Worm (Caenorhabditis elegans) whole organism, midembryonic: ENCODE data around the gene K09F6.15.
"Not testable (repeated sequence)": the region's sequence is repeated elsewhere in the genome, so short reads cannot be mapped to it uniquely, and the experiment has no call there.

Source experiments
- T22C8.4 ChIP-seq: fragments of 200-800 bp; sonication (Bioruptor generic); IDR thresholded peaks from 2 replicates; pipeline ENCODE4 v1.3.6; 2022; ENCODE audit warnings: missing genetic modification characterization, missing compliant biosample characterization
- cog-1 ChIP-seq: sonication (generic microtip); optimal IDR thresholded peaks from 2 replicates; lab custom pipeline; 2016; ENCODE audit warnings: missing genetic modification characterization, missing compliant biosample characterization
- flt-1 ChIP-seq: fragments of 200-800 bp; sonication (Bioruptor generic); IDR thresholded peaks from 2 replicates; pipeline ENCODE4 v1.3.6; 2022; ENCODE audit warnings: missing genetic modification characterization, missing compliant biosample characterization
- klf-2 ChIP-seq: fragments of 200-800 bp; sonication (Bioruptor generic); conservative IDR thresholded peaks from 2 replicates; pipeline ENCODE4 v1.3.6; 2022; ENCODE audit warnings: missing genetic modification reagents, missing genetic modification characterization, missing compliant biosample characterization
- med-1 ChIP-seq: sonication (generic microtip); optimal IDR thresholded peaks from 2 replicates; lab custom pipeline; 2017; ENCODE audit warnings: missing genetic modification characterization, mild to moderate bottlenecking, missing compliant biosample characterization, antibody characterized with exemption, missing genetic modification reagents; ENCODE audit not compliant: insufficient read depth
- ref-1 ChIP-seq: fragments of 200-800 bp; sonication (Bioruptor generic); conservative IDR thresholded peaks from 2 replicates; pipeline ENCODE4 v1.3.6; 2022; ENCODE audit warnings: missing genetic modification reagents, missing genetic modification characterization, missing compliant biosample characterization
- tab-1 ChIP-seq: fragments of 200-800 bp; sonication (Bioruptor generic); IDR thresholded peaks from 2 replicates; pipeline ENCODE4 v1.3.6; 2022; ENCODE audit warnings: missing genetic modification characterization, missing compliant biosample characterization
- ztf-23 ChIP-seq: fragments of 200-800 bp; sonication (Bioruptor generic); IDR thresholded peaks from 2 replicates; pipeline ENCODE4 v1.3.6; 2022; ENCODE audit warnings: missing genetic modification reagents, missing genetic modification characterization, missing compliant biosample characterization
- ztf-29 ChIP-seq: fragments of 200-800 bp; sonication (Bioruptor generic); IDR thresholded peaks from 2 replicates; pipeline ENCODE4 v1.3.6; 2022; ENCODE audit warnings: missing genetic modification reagents, missing genetic modification characterization, missing compliant biosample characterization

Gene K09F6.15

ce11 chrII:2300861-2301260 lies 23.5 kb upstream of the K09F6.15 start, which contains the start of gene B0281.5:
Gene B0281.5 (minus strand): TSS chrII:2300961.
- TF ChIP-seq tab-1 (no peak), ztf-23 (GFP tag; lab: Robert Waterston, UW) (no peak), cog-1 (no peak), T22C8.4 (GFP tag; lab: Robert Waterston, UW) (no peak), med-1 (GFP tag; lab: Kevin White, UChicago) (no peak), klf-2 (GFP tag; lab: Robert Waterston, UW) (no peak), ztf-29 (GFP tag; lab: Robert Waterston, UW) (no peak), flt-1 (GFP tag; lab: Robert Waterston, UW) (no peak), ref-1 (GFP tag; lab: Robert Waterston, UW) (no peak)

DNA sequence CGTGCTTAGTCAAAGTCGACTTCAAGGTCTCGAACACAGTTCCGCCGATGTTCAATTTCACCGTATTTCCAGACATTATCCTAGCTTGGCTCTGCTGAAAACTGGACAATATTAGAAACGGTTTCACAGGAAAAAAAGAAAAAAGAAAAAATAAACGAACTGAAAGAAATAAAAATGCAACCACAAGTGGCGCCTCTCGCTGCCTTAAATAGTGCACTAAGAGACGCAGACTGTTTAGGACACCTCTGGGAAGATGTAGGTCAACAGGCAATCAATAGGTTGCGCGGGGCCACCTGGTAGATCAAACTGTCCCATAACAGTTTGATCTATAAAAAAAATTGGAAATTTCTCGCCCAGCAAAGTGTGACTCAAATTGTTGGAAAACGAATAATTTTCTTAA lies 21.4 kb upstream of the K09F6.15 start, which contains the start of gene B0281.4:
B0281.4 (minus strand) TSS at position 101 of the 400 bp plus-strand sequence.
- TF ChIP-seq T22C8.4 (GFP tag; lab: Robert Waterston, UW) (no peak), ztf-29 (GFP tag; lab: Robert Waterston, UW) (no peak), flt-1 (GFP tag; lab: Robert Waterston, UW) (no peak), klf-2 (GFP tag; lab: Robert Waterston, UW) (no peak), ztf-23 (GFP tag; lab: Robert Waterston, UW) (no peak), ref-1 (GFP tag; lab: Robert Waterston, UW) (no peak), cog-1 (no peak), med-1 (GFP tag; lab: Kevin White, UChicago) (no peak), tab-1 (no peak)

- TF ChIP-seq med-1 (GFP tag; lab: Kevin White, UChicago) (no peak), ztf-23 (GFP tag; lab: Robert Waterston, UW) (no peak), ztf-29 (GFP tag; lab: Robert Waterston, UW) (no peak), ref-1 (GFP tag; lab: Robert Waterston, UW) (no peak), tab-1 (no peak), T22C8.4 (GFP tag; lab: Robert Waterston, UW) (no peak)
Observed at ce11 chrII:2295817-2296315, 18.5 kb upstream of the K09F6.15 start, which contains the start of gene fbxc-25. Gene fbxc-25 (minus strand): TSS chrII:2296265.

DNA sequence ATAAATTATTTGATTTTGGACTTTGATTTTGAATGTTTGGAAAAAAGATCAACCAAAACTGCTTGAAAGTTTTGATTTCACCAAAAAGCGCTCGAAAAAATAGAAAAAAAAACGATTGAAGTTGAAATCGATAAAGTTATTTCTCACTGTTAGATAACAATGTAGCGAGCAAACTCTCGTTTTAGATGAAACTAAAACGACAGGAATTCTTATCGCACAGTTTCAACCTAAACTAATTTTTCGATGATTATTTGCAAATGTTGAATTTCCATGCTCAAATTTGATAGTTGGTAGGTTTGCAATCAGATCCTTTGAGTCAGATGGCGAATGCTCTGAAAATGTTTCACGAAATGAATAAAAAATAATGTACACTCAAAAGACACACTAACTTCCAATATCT lies 15.2 kb upstream of the K09F6.15 start:
- TF ChIP-seq flt-1 (GFP tag; lab: Robert Waterston, UW) (no peak), ref-1 (GFP tag; lab: Robert Waterston, UW) (no peak), med-1 (GFP tag; lab: Kevin White, UChicago) (no peak), klf-2 (GFP tag; lab: Robert Waterston, UW) (no peak), ztf-29 (GFP tag; lab: Robert Waterston, UW) (no peak), ztf-23 (GFP tag; lab: Robert Waterston, UW) (no peak), cog-1 (no peak), tab-1 (no peak), T22C8.4 (GFP tag; lab: Robert Waterston, UW) (no peak)

- TF ChIP-seq cog-1: no peak
- no peak for TF ChIP-seq tab-1
- no peak for TF ChIP-seq ztf-23 (GFP tag; lab: Robert Waterston, UW)
- no peak for TF ChIP-seq med-1 (GFP tag; lab: Kevin White, UChicago)
- no peak for TF ChIP-seq T22C8.4 (GFP tag; lab: Robert Waterston, UW)
- no peak for TF ChIP-seq ref-1 (GFP tag; lab: Robert Waterston, UW)
- TF ChIP-seq ztf-29 (GFP tag; lab: Robert Waterston, UW): no peak
- no peak for TF ChIP-seq klf-2 (GFP tag; lab: Robert Waterston, UW)
Observed at ce11 chrII:2292027-2292426, 14.7 kb upstream of the K09F6.15 start, which contains the start of gene K09F6.7. Gene K09F6.7 (minus strand): TSS chrII:2292127.

DNA sequence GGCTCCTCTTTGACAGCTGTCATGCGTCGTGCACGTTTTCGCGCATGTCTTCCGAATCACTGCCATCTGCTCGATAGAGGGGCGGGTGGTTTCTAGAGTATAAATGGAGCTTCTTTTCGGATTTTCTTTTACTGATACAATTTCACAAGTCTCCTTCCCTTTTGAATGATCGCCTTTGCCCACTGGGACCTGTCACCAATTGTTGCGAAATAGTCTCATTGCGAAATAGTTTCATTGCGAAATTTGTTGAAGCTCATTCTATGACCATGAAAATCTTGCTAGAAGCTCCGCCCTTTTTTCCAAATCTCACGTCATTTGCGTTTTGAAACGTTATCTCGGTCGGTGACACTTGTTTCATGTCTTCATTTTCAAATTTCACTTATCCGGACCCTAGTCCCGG lies 12.1 kb upstream of the K09F6.15 start:
- TF ChIP-seq ztf-29 (GFP tag; lab: Robert Waterston, UW) (no peak), ref-1 (GFP tag; lab: Robert Waterston, UW) (no peak), cog-1 (no peak)

ce11 chrII:2288798-2289197 lies 11.5 kb upstream of the K09F6.15 start, which contains the start of the genes K09F6.10 and K09F6.13:
Gene K09F6.10 (minus strand): TSS chrII:2288883.
Gene K09F6.13 (plus strand): TSS chrII:2289114.
- TF ChIP-seq ztf-29 (GFP tag; lab: Robert Waterston, UW) (no peak), med-1 (GFP tag; lab: Kevin White, UChicago) (no peak), ref-1 (GFP tag; lab: Robert Waterston, UW) (no peak)

ce11 chrII:2284703-2285102 lies 7.4 kb upstream of the K09F6.15 start:
- TF ChIP-seq klf-2 (GFP tag; lab: Robert Waterston, UW) (no peak), tab-1 (no peak), T22C8.4 (GFP tag; lab: Robert Waterston, UW) (no peak), ref-1 (GFP tag; lab: Robert Waterston, UW) (no peak), ztf-29 (GFP tag; lab: Robert Waterston, UW) (no peak), cog-1 (no peak), med-1 (GFP tag; lab: Kevin White, UChicago) (no peak), ztf-23 (GFP tag; lab: Robert Waterston, UW) (no peak), flt-1 (GFP tag; lab: Robert Waterston, UW) (no peak)

- not testable (repeated sequence) for TF ChIP-seq tab-1; ztf-29 (GFP tag; lab: Robert Waterston, UW); ref-1 (GFP tag; lab: Robert Waterston, UW)
Observed at ce11 chrII:2282599-2282998, 5.3 kb upstream of the K09F6.15 start, which contains the start of gene K09F6.9. Gene K09F6.9 (minus strand): TSS chrII:2282699.

DNA sequence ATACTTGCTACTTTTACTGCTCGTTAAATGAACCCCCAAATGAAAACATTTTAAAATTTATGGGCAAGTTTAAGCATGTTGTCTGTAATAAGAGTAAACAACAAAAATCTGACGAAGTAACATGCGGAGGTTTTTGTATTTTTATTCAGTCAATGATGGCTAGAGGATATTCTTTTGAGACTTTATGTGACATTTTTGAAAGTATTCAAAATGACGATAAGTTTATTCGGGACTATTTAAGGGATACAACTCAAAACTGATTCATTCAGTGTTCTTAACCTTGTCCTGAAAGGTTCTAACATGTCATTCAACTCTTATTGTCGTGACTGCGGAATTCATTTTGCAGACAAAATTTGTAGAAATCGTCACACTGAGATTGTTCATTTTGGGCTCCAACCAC lies 2.5 kb upstream of the K09F6.15 start, which contains the start of gene K09F6.11:
K09F6.11 (plus strand) TSS at position 301 of the 400 bp plus-strand sequence.
- TF ChIP-seq ztf-29 (GFP tag; lab: Robert Waterston, UW): no peak
- no peak for TF ChIP-seq klf-2 (GFP tag; lab: Robert Waterston, UW)
- TF ChIP-seq T22C8.4 (GFP tag; lab: Robert Waterston, UW): no peak
- TF ChIP-seq tab-1: no peak
- TF ChIP-seq med-1 (GFP tag; lab: Kevin White, UChicago): no peak
- no peak for TF ChIP-seq ref-1 (GFP tag; lab: Robert Waterston, UW)
- TF ChIP-seq cog-1: no peak
- TF ChIP-seq ztf-23 (GFP tag; lab: Robert Waterston, UW): no peak
- no peak for TF ChIP-seq flt-1 (GFP tag; lab: Robert Waterston, UW)
